Fruit fly (Drosophila melanogaster): ENCODE measurements around the gene Cpr65Ax1.
"Not testable (repeated sequence)": the region's sequence is repeated elsewhere in the genome, so short reads cannot be mapped to it uniquely, and the experiment has no call there.

DNA sequence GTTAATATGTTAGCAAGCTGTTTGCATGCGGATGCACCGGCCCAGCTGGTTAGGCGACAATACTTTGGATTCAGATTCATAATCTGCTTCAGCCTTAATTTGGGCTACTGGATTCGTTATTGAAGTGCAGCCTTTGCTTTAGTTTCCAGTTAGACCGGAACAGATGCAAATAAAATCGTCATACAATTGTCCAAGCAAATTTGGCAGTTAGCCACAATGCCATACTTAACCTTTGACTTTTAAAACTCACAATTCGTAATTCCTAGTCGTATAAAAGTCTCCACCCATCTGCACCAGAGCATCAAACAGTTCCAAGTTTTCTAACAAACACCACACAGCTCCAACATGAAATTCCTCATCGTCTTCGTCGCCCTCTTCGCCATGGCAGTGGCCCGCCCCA, 1.5 kb upstream of the Cpr65Ax1 start, which contains the start of gene Lcp65Ab1:
- TF ChIP-seq bab1 (GFP tag; optimal IDR thresholded peaks at IDR 0.05); CG11617 (GFP tag; optimal IDR thresholded peaks at IDR 0.05); tj (GFP tag; optimal IDR thresholded peaks at IDR 0.05); CG5204 (GFP tag; optimal IDR thresholded peaks at IDR 0.05); ovo (GFP tag; optimal IDR thresholded peaks at IDR 0.05); cic (GFP tag; optimal IDR thresholded peaks at IDR 0.05); Hr96 (GFP tag; optimal IDR thresholded peaks at IDR 0.05); CG14711 (tag; optimal IDR thresholded peaks at IDR 0.05); pad (GFP tag; optimal IDR thresholded peaks at IDR 0.05); Clk (GFP tag; optimal IDR thresholded peaks at IDR 0.05); CG1620 (GFP tag; optimal IDR thresholded peaks at IDR 0.05): not testable (repeated sequence)
